Worm (Caenorhabditis elegans) whole organism, early embryonic: ENCODE results near the gene abu-1.

ENCODE experiments used
- B0310.2 ChIP-seq: sonication (generic microtip); optimal IDR thresholded peaks from 2 replicates; lab custom pipeline; 2016; ENCODE audit warnings: mild to moderate bottlenecking, missing genetic modification characterization, missing compliant biosample characterization
- F13C5.2 ChIP-seq: sonication (generic microtip); optimal IDR thresholded peaks from 2 replicates; lab custom pipeline; 2017; ENCODE audit warnings: mild to moderate bottlenecking, missing genetic modification characterization, inconsistent platforms, missing compliant biosample characterization
- aly-1 ChIP-seq: sonication (generic microtip); optimal IDR thresholded peaks from 2 replicates; lab custom pipeline; 2016; ENCODE audit warnings: missing genetic modification characterization, missing compliant biosample characterization
- ama-1 ChIP-seq: fragments of 150-350 bp; optimal IDR thresholded peaks from 2 replicates; lab custom pipeline; 2014
- ceh-13 ChIP-seq: fragments of 200-800 bp; sonication (Bioruptor generic); optimal IDR thresholded peaks from 2 replicates; lab custom pipeline; 2018; ENCODE audit warnings: mild to moderate bottlenecking, missing genetic modification characterization, missing compliant biosample characterization
- ceh-36 ChIP-seq: sonication (generic microtip); optimal IDR thresholded peaks from 2 replicates; lab custom pipeline; 2016; ENCODE audit warnings: missing genetic modification characterization, inconsistent platforms, missing compliant biosample characterization
- ets-7 ChIP-seq: sonication (generic microtip); optimal IDR thresholded peaks from 2 replicates; lab custom pipeline; 2016; ENCODE audit warnings: missing genotype, missing genetic modification characterization, missing compliant biosample characterization
- flt-1 ChIP-seq: fragments of 200-800 bp; sonication (Bioruptor generic); IDR thresholded peaks from 2 replicates; pipeline ENCODE4 v1.3.6; 2022; ENCODE audit warnings: missing genetic modification characterization, missing compliant biosample characterization
- hmbx-1 ChIP-seq: sonication (generic microtip); optimal IDR thresholded peaks from 2 replicates; lab custom pipeline; 2016; ENCODE audit warnings: mild to moderate bottlenecking, missing genetic modification characterization, missing compliant biosample characterization
- hmg-4 ChIP-seq: fragments of 200-800 bp; sonication (Bioruptor generic); optimal IDR thresholded peaks from 2 replicates; lab custom pipeline; 2018; ENCODE audit warnings: mild to moderate bottlenecking, missing genetic modification characterization, missing compliant biosample characterization
- hnd-1 ChIP-seq: sonication (generic microtip); optimal IDR thresholded peaks from 2 replicates; lab custom pipeline; 2016; ENCODE audit warnings: missing genetic modification characterization, missing compliant biosample characterization
- pes-1 ChIP-seq: fragments of 200-800 bp; sonication (Bioruptor generic); IDR thresholded peaks from 2 replicates; pipeline ENCODE4 v1.3.6; 2022; ENCODE audit warnings: missing genetic modification reagents, missing genetic modification characterization, missing compliant biosample characterization
- scrt-1 ChIP-seq: fragments of 200-800 bp; sonication (Bioruptor generic); IDR thresholded peaks from 2 replicates; pipeline ENCODE4 v1.3.6; 2022; ENCODE audit warnings: missing genetic modification characterization, missing compliant biosample characterization
- sea-1 ChIP-seq: fragments of 200-800 bp; sonication (Bioruptor generic); conservative IDR thresholded peaks from 2 replicates; pipeline ENCODE4 v1.3.6; 2022; ENCODE audit warnings: missing genetic modification characterization, missing compliant biosample characterization
- tbx-11 ChIP-seq: fragments of 200-800 bp; sonication (Bioruptor generic); IDR thresholded peaks from 2 replicates; pipeline ENCODE4 v1.3.6; 2022; ENCODE audit warnings: missing genetic modification characterization, missing compliant biosample characterization
- tbx-37 ChIP-seq: fragments of 200-800 bp; sonication (Bioruptor generic); conservative IDR thresholded peaks from 2 replicates; pipeline ENCODE4 v1.3.6; 2022; ENCODE audit warnings: missing genetic modification reagents, missing genetic modification characterization, missing compliant biosample characterization
- tra-4 ChIP-seq: sonication (generic microtip); optimal IDR thresholded peaks from 2 replicates; lab custom pipeline; 2017; ENCODE audit warnings: missing genetic modification characterization, missing compliant biosample characterization

The abu-1 gene

ce11 chrV:10381726-10382125 lies at the start of gene abu-1:
TSS of gene abu-1 (minus strand) at chrV:10381826.
- TF ChIP-seq tra-4 (tag; lab: Kevin White, UChicago) (no peak), ceh-13 (GFP tag; lab: Kevin White, UChicago) (no peak)

- TF ChIP-seq ama-1 (lab: Kevin White, UChicago) (no peak), sea-1 (GFP tag; lab: Robert Waterston, UW) (no peak), hnd-1 (no peak), hmbx-1 (tag; lab: Kevin White, UChicago) (no peak), B0310.2 (no peak), ceh-36 (no peak), hmg-4 (GFP tag; lab: Kevin White, UChicago) (no peak), tbx-37 (GFP tag; lab: Robert Waterston, UW) (no peak), scrt-1 (GFP tag; lab: Robert Waterston, UW) (no peak), flt-1 (no peak), tra-4 (tag; lab: Kevin White, UChicago) (no peak)
Observed at ce11 chrV:10428608-10429007, 47.0 kb upstream of the abu-1 start, which contains the start of gene tag-314. TSS of gene tag-314 (minus strand) at chrV:10428708.

- TF ChIP-seq hnd-1 (no peak), tra-4 (tag; lab: Kevin White, UChicago) (no peak), flt-1 (no peak), pes-1 (no peak), ets-7 (tag; lab: Kevin White, UChicago) (no peak), aly-1 (tag; lab: Kevin White, UChicago) (no peak), hmg-4 (GFP tag; lab: Kevin White, UChicago) (no peak), ceh-36 (no peak), ceh-13 (GFP tag; lab: Kevin White, UChicago) (no peak), F13C5.2 (tag; lab: Kevin White, UChicago) (no peak), hmbx-1 (tag; lab: Kevin White, UChicago) (no peak), tbx-11 (GFP tag; lab: Robert Waterston, UW) (no peak), ama-1 (lab: Kevin White, UChicago) (no peak), tbx-37 (GFP tag; lab: Robert Waterston, UW) (no peak), B0310.2 (no peak)
Observed at ce11 chrV:10426253-10426652, 44.6 kb upstream of the abu-1 start, which contains the start of gene apc-10. TSS of gene apc-10 (minus strand) at chrV:10426353.

- TF ChIP-seq scrt-1 (GFP tag; lab: Robert Waterston, UW) (no peak), sea-1 (GFP tag; lab: Robert Waterston, UW) (no peak), ama-1 (lab: Kevin White, UChicago) (no peak), tbx-37 (GFP tag; lab: Robert Waterston, UW) (no peak), hmg-4 (GFP tag; lab: Kevin White, UChicago) (no peak), ets-7 (tag; lab: Kevin White, UChicago) (no peak), ceh-13 (GFP tag; lab: Kevin White, UChicago) (no peak), tra-4 (tag; lab: Kevin White, UChicago) (no peak), tbx-11 (GFP tag; lab: Robert Waterston, UW) (no peak), ceh-36 (no peak), hnd-1 (no peak), B0310.2 (no peak)
Observed at ce11 chrV:10425098-10425497, 43.5 kb upstream of the abu-1 start, which contains the start of gene col-12. TSS of gene col-12 (minus strand) at chrV:10425198.

- TF ChIP-seq ceh-36 (no peak), flt-1 (no peak), tbx-37 (GFP tag; lab: Robert Waterston, UW) (no peak), F13C5.2 (tag; lab: Kevin White, UChicago) (no peak), ama-1 (lab: Kevin White, UChicago) (no peak), tra-4 (tag; lab: Kevin White, UChicago) (no peak), sea-1 (GFP tag; lab: Robert Waterston, UW) (no peak), hmg-4 (GFP tag; lab: Kevin White, UChicago) (no peak), hmbx-1 (tag; lab: Kevin White, UChicago) (no peak), B0310.2 (no peak), hnd-1 (no peak), aly-1 (tag; lab: Kevin White, UChicago) (no peak), ceh-13 (GFP tag; lab: Kevin White, UChicago) (no peak)
Observed at ce11 chrV:10423511-10423910, 41.9 kb upstream of the abu-1 start.

- TF ChIP-seq sea-1 (GFP tag; lab: Robert Waterston, UW) (no peak), flt-1 (no peak)
Observed at ce11 chrV:10421802-10422201, 40.2 kb upstream of the abu-1 start, which contains the start of gene col-13. TSS of gene col-13 (minus strand) at chrV:10421902.

- no peak for TF ChIP-seq pes-1
- no peak for TF ChIP-seq tbx-37 (GFP tag; lab: Robert Waterston, UW)
- TF ChIP-seq hnd-1 = no peak
- no peak for TF ChIP-seq ceh-36
- TF ChIP-seq aly-1 (tag; lab: Kevin White, UChicago) = no peak
- no peak for TF ChIP-seq ets-7 (tag; lab: Kevin White, UChicago)
- TF ChIP-seq sea-1 (GFP tag; lab: Robert Waterston, UW) = no peak
Observed at ce11 chrV:10418961-10419360, 37.3 kb upstream of the abu-1 start, which contains the start of gene F15H10.5. TSS of gene F15H10.5 (minus strand) at chrV:10419061.

- TF ChIP-seq hmbx-1 (tag; lab: Kevin White, UChicago) (no peak), tra-4 (tag; lab: Kevin White, UChicago) (no peak), tbx-37 (GFP tag; lab: Robert Waterston, UW) (no peak), hnd-1 (no peak), flt-1 (no peak), ets-7 (tag; lab: Kevin White, UChicago) (no peak), ama-1 (lab: Kevin White, UChicago) (no peak), hmg-4 (GFP tag; lab: Kevin White, UChicago) (no peak), tbx-11 (GFP tag; lab: Robert Waterston, UW) (no peak), aly-1 (tag; lab: Kevin White, UChicago) (no peak), F13C5.2 (tag; lab: Kevin White, UChicago) (no peak), B0310.2 (no peak), pes-1 (no peak), ceh-13 (GFP tag; lab: Kevin White, UChicago) (no peak)
Observed at ce11 chrV:10416925-10417324, 35.3 kb upstream of the abu-1 start, which contains the start of gene F15H10.10. TSS of gene F15H10.10 (minus strand) at chrV:10417025.
